Worm (Caenorhabditis elegans): Measurements from ENCODE around the gene zig-8.

- peak; percentile 9 for TF ChIP-seq him-1 (tag; optimal IDR thresholded peaks at IDR 0.05)
- no peak for TF ChIP-seq dao-5 (tag; optimal IDR thresholded peaks at IDR 0.05)
- no peak for TF ChIP-seq W03F9.2 (tag; optimal IDR thresholded peaks at IDR 0.05)
Measured at ce11 chrIII:13071432-13072259, 48.0 kb upstream of the zig-8 start.

Measured in whole organism, L4/young adult.